Worm (Caenorhabditis elegans) whole organism, L4 larva: Measurements from ENCODE around the gene rbg-1.
"Not testable (repeated sequence)": the region's sequence is repeated elsewhere in the genome, so short reads cannot be mapped to it uniquely, and the experiment has no call there.

Experiments
- F26F4.8 ChIP-seq: fragments of 200-800 bp; sonication (Bioruptor generic); conservative IDR thresholded peaks from 2 replicates; pipeline ENCODE4 v1.3.6; 2022; ENCODE audit warnings: missing genetic modification characterization, missing compliant biosample characterization
- F37D6.2 ChIP-seq: sonication (generic microtip); optimal IDR thresholded peaks from 2 replicates; lab custom pipeline; 2016; ENCODE audit warnings: mild to moderate bottlenecking, missing genetic modification characterization, missing compliant biosample characterization
- F44E2.7 ChIP-seq: fragments of 200-800 bp; sonication (Bioruptor generic); IDR thresholded peaks from 2 replicates; pipeline ENCODE4 v2.1.2; 2022; ENCODE audit warnings: missing genetic modification characterization, missing compliant biosample characterization
- R02D3.7 ChIP-seq: fragments of 150-350 bp; sonication (generic microtip); optimal IDR thresholded peaks from 3 replicates; lab custom pipeline; 2014; ENCODE audit warnings: missing biosample characterization, missing genetic modification characterization
- T20F7.1 ChIP-seq: fragments of 200-800 bp; sonication (Bioruptor generic); optimal IDR thresholded peaks from 2 replicates; lab custom pipeline; 2018; ENCODE audit warnings: mild to moderate bottlenecking, missing genetic modification characterization, missing compliant biosample characterization
- Y48G9A.11 ChIP-seq: fragments of 200-800 bp; sonication (Bioruptor generic); IDR thresholded peaks from 2 replicates; pipeline ENCODE4 v1.3.6; 2022; ENCODE audit warnings: missing genetic modification reagents, missing genetic modification characterization, missing compliant biosample characterization
- Y5F2A.4 ChIP-seq: fragments of 200-800 bp; sonication (Bioruptor generic); optimal IDR thresholded peaks from 2 replicates; lab custom pipeline; 2018; ENCODE audit warnings: mild to moderate bottlenecking, missing genetic modification characterization, missing compliant biosample characterization
- ZK546.5 ChIP-seq, 2 experiments: sonication (generic microtip); optimal IDR thresholded peaks; 2 replicates each; lab custom pipeline; 2017; ENCODE audit warnings: missing biosample characterization in 2 of 2, missing genetic modification characterization in 2 of 2
- ceh-28 ChIP-seq: fragments of 150-350 bp; optimal IDR thresholded peaks from 2 replicates; lab custom pipeline; 2014; ENCODE audit warnings: missing biosample characterization, missing genetic modification reagents, missing genetic modification characterization
- ces-1 ChIP-seq: fragments of 150-350 bp; sonication (generic microtip); optimal IDR thresholded peaks from 4 replicates; lab custom pipeline; 2014; ENCODE audit warnings: missing biosample characterization, missing genetic modification reagents, missing genetic modification characterization
- ctbp-1 ChIP-seq: fragments of 200-800 bp; sonication (Bioruptor generic); IDR thresholded peaks from 2 replicates; pipeline ENCODE4 v1.3.6; 2022; ENCODE audit warnings: missing genetic modification reagents, missing genetic modification characterization, missing compliant biosample characterization
- daf-16 ChIP-seq, 3 experiments: sonication (generic microtip); optimal IDR thresholded peaks; 2 replicates each; lab custom pipeline; 2016 to 2017; ENCODE audit warnings: missing genetic modification characterization in 3 of 3, missing genetic modification reagents in 3 of 3, mild to moderate bottlenecking in 2 of 3, missing compliant biosample characterization in 2 of 3, missing biosample characterization in 1 of 3, moderate library complexity in 1 of 3
- daf-19 ChIP-seq: fragments of 200-800 bp; sonication (Bioruptor generic); conservative IDR thresholded peaks from 2 replicates; pipeline ENCODE4 v1.3.6; 2022; ENCODE audit warnings: missing genetic modification characterization, missing compliant biosample characterization
- dmd-6 ChIP-seq: fragments of 200-800 bp; sonication (Bioruptor generic); IDR thresholded peaks from 2 replicates; pipeline ENCODE4 v1.3.6; 2022; ENCODE audit warnings: missing genetic modification reagents, missing genetic modification characterization, missing compliant biosample characterization
- dve-1 ChIP-seq: sonication (generic microtip); optimal IDR thresholded peaks from 2 replicates; lab custom pipeline; 2017; ENCODE audit warnings: antibody characterized with exemption, mild to moderate bottlenecking, missing genetic modification characterization, missing compliant biosample characterization; ENCODE audit not compliant: insufficient read depth
- egl-27 ChIP-seq: sonication (generic microtip); optimal IDR thresholded peaks from 3 replicates; lab custom pipeline; 2017; ENCODE audit warnings: missing biosample characterization, missing genetic modification reagents, missing genetic modification characterization
- hlh-11 ChIP-seq: fragments of 200-800 bp; sonication (Bioruptor generic); optimal IDR thresholded peaks from 2 replicates; lab custom pipeline; 2018; ENCODE audit warnings: mild to moderate bottlenecking, missing genetic modification characterization, missing compliant biosample characterization
- hlh-30 ChIP-seq: sonication (generic microtip); optimal IDR thresholded peaks from 2 replicates; lab custom pipeline; 2017; ENCODE audit warnings: antibody characterized with exemption, mild to moderate bottlenecking, missing genetic modification characterization, missing compliant biosample characterization; ENCODE audit not compliant: insufficient read depth
- hmg-1.1 ChIP-seq: fragments of 200-800 bp; sonication (Bioruptor generic); IDR thresholded peaks from 2 replicates; pipeline ENCODE4 v1.3.6; 2022; ENCODE audit warnings: missing genetic modification reagents, missing genetic modification characterization, missing compliant biosample characterization
- lim-7 ChIP-seq: fragments of 200-800 bp; sonication (Bioruptor generic); IDR thresholded peaks from 2 replicates; pipeline ENCODE4 v1.3.6; 2022; ENCODE audit warnings: missing genetic modification characterization, missing compliant biosample characterization
- lin-15B ChIP-seq: fragments of 150-350 bp; sonication (generic microtip); optimal IDR thresholded peaks from 3 replicates; lab custom pipeline; 2014; ENCODE audit warnings: missing biosample characterization, missing genetic modification characterization
- lin-39 ChIP-seq: fragments of 150-350 bp; optimal IDR thresholded peaks from 2 replicates; lab custom pipeline; 2014; ENCODE audit warnings: missing biosample characterization, missing genetic modification reagents, missing genetic modification characterization
- madf-9 ChIP-seq: fragments of 200-800 bp; sonication (Bioruptor generic); conservative IDR thresholded peaks from 2 replicates; pipeline ENCODE4 v1.3.6; 2022; ENCODE audit warnings: missing genetic modification reagents, missing genetic modification characterization, missing compliant biosample characterization
- mes-2 ChIP-seq: sonication (generic microtip); optimal IDR thresholded peaks from 2 replicates; lab custom pipeline; 2016; ENCODE audit warnings: missing genotype, mild to moderate bottlenecking, missing genetic modification characterization, missing compliant biosample characterization; ENCODE audit not compliant: poor library complexity, severe bottlenecking
- mxl-3 ChIP-seq: fragments of 200-800 bp; sonication (Bioruptor generic); optimal IDR thresholded peaks from 2 replicates; lab custom pipeline; 2018; ENCODE audit warnings: mild to moderate bottlenecking, missing genetic modification characterization, missing compliant biosample characterization
- nhr-10 ChIP-seq: fragments of 150-350 bp; optimal IDR thresholded peaks from 2 replicates; lab custom pipeline; 2014; ENCODE audit warnings: missing biosample characterization, missing genetic modification characterization
- nhr-11 ChIP-seq: fragments of 150-350 bp; optimal IDR thresholded peaks from 2 replicates; lab custom pipeline; 2014; ENCODE audit warnings: missing biosample characterization, missing genetic modification characterization
- nhr-111 ChIP-seq: fragments of 200-800 bp; sonication (Bioruptor generic); optimal IDR thresholded peaks from 2 replicates; lab custom pipeline; 2018; ENCODE audit warnings: mild to moderate bottlenecking, missing genetic modification characterization, missing compliant biosample characterization
- nhr-28 ChIP-seq: fragments of 150-350 bp; optimal IDR thresholded peaks from 2 replicates; lab custom pipeline; 2014; ENCODE audit warnings: missing biosample characterization, missing genetic modification characterization
- nhr-48 ChIP-seq: sonication (generic microtip); optimal IDR thresholded peaks from 2 replicates; lab custom pipeline; 2016; ENCODE audit warnings: mild to moderate bottlenecking, missing genetic modification characterization, missing compliant biosample characterization
- nhr-6 ChIP-seq: fragments of 150-350 bp; optimal IDR thresholded peaks from 2 replicates; lab custom pipeline; 2014; ENCODE audit warnings: missing biosample characterization, missing genetic modification characterization
- pha-4 ChIP-seq, 2 experiments: fragments of 150-350 bp in 1 of 2; fragments of 200-800 bp in 1 of 2; sonication (Bioruptor generic) in 1 of 2; IDR thresholded peaks in 1 of 2; optimal IDR thresholded peaks in 1 of 2; 2 replicates each; pipeline versions ENCODE4 v1.3.6 to Lab custom; 2014 to 2022; ENCODE audit warnings: missing genetic modification characterization in 2 of 2, missing genetic modification reagents in 2 of 2, missing biosample characterization in 1 of 2, missing compliant biosample characterization in 1 of 2
- php-3 ChIP-seq: fragments of 200-800 bp; sonication (Bioruptor generic); IDR thresholded peaks from 2 replicates; pipeline ENCODE4 v1.3.6; 2022; ENCODE audit warnings: missing genetic modification reagents, missing genetic modification characterization, missing compliant biosample characterization
- pqm-1 ChIP-seq: sonication (generic microtip); optimal IDR thresholded peaks from 2 replicates; lab custom pipeline; 2017; ENCODE audit warnings: missing biosample characterization, missing genetic modification characterization
- rbr-2 ChIP-seq: sonication (generic microtip); optimal IDR thresholded peaks from 2 replicates; lab custom pipeline; 2016; ENCODE audit warnings: missing genotype, missing genetic modification characterization, missing compliant biosample characterization
- sdz-12 ChIP-seq: fragments of 200-800 bp; sonication (Bioruptor generic); optimal IDR thresholded peaks from 2 replicates; lab custom pipeline; 2018; ENCODE audit warnings: mild to moderate bottlenecking, missing genetic modification characterization, missing compliant biosample characterization
- set-16 ChIP-seq: fragments of 200-800 bp; sonication (Bioruptor generic); IDR thresholded peaks from 2 replicates; pipeline ENCODE4 v1.3.6; 2022; ENCODE audit warnings: missing genetic modification reagents, missing genetic modification characterization, missing compliant biosample characterization
- snpc-4 ChIP-seq: fragments of 150-350 bp; optimal IDR thresholded peaks from 2 replicates; lab custom pipeline; 2014; ENCODE audit warnings: missing biosample characterization, missing genetic modification characterization
- unc-130 ChIP-seq: sonication (generic microtip); optimal IDR thresholded peaks from 2 replicates; lab custom pipeline; 2016; ENCODE audit warnings: missing genetic modification reagents, missing genetic modification characterization, missing compliant biosample characterization
- zag-1 ChIP-seq: fragments of 150-350 bp; optimal IDR thresholded peaks from 2 replicates; lab custom pipeline; 2014; ENCODE audit warnings: missing biosample characterization, missing genetic modification characterization

Gene rbg-1

ce11 chrX:14965761-14966160 is 17.6 kb upstream of the rbg-1 start, which contains the start of gene F45B8.5:
TSS of gene F45B8.5 (plus strand) at chrX:14966061.
- TF ChIP-seq sdz-12 (GFP tag; lab: Kevin White, UChicago), result no peak
- TF ChIP-seq F26F4.8 (GFP tag; lab: Robert Waterston, UW), result no peak
- TF ChIP-seq madf-9 (GFP tag; lab: Robert Waterston, UW), result no peak
- TF ChIP-seq daf-19 (GFP tag; lab: Robert Waterston, UW), result no peak
- no peak for TF ChIP-seq ZK546.5 (tag; optimal IDR thresholded peaks at IDR 0.05; lab: Kevin White, UChicago)
- no peak for TF ChIP-seq pqm-1 (tag; lab: Kevin White, UChicago)
- TF ChIP-seq rbr-2 (tag; lab: Kevin White, UChicago), result no peak
- no peak for TF ChIP-seq snpc-4 (tag; lab: Kevin White, UChicago)
- TF ChIP-seq pha-4 (GFP tag; IDR thresholded peaks at IDR 0.05; lab: Robert Waterston, UW), result no peak
- TF ChIP-seq pha-4 (tag; optimal IDR thresholded peaks at IDR 0.05; lab: Kevin White, UChicago), result no peak
- TF ChIP-seq nhr-48 (tag; lab: Kevin White, UChicago), result no peak
- no peak for TF ChIP-seq nhr-11 (tag; lab: Kevin White, UChicago)
- no peak for TF ChIP-seq F44E2.7 (GFP tag; lab: Robert Waterston, UW)
- TF ChIP-seq ces-1 (GFP tag; lab: Kevin White, UChicago), result no peak
- TF ChIP-seq daf-16 (GFP tag; optimal IDR thresholded peaks at IDR 0.05; lab: Kevin White, UChicago), result no peak
- no peak for TF ChIP-seq daf-16 (tag; optimal IDR thresholded peaks at IDR 0.05; lab: Kevin White, UChicago)
- no peak for TF ChIP-seq Y5F2A.4 (GFP tag; lab: Kevin White, UChicago)
- TF ChIP-seq nhr-6 (tag; lab: Kevin White, UChicago), result no peak
- no peak for TF ChIP-seq nhr-10 (tag; lab: Kevin White, UChicago)
- no peak for TF ChIP-seq ctbp-1
- TF ChIP-seq, all 104 proteins: peak for 0

ce11 chrX:14966515-14966914 is 16.8 kb upstream of the rbg-1 start, which contains the start of gene F20D1.22:
TSS of gene F20D1.22 (plus strand) at chrX:14966815.
- TF ChIP-seq lim-7 (GFP tag; lab: Robert Waterston, UW); F37D6.2 (tag; lab: Kevin White, UChicago); egl-27 (tag; lab: Kevin White, UChicago): not testable (repeated sequence)

ce11 chrX:14969615-14970014 is 13.7 kb upstream of the rbg-1 start:
- TF ChIP-seq R02D3.7 (tag; lab: Kevin White, UChicago) (no peak), set-16 (no peak), lin-39 (tag; lab: Kevin White, UChicago) (no peak), pha-4 (GFP tag; IDR thresholded peaks at IDR 0.05; lab: Robert Waterston, UW) (no peak), pha-4 (tag; optimal IDR thresholded peaks at IDR 0.05; lab: Kevin White, UChicago) (no peak), unc-130 (GFP tag; lab: Kevin White, UChicago) (no peak), dmd-6 (peak; percentile 61), hlh-11 (tag; lab: Kevin White, UChicago) (peak; percentile 25), Y48G9A.11 (no peak)
- TF ChIP-seq, all 104 proteins: peak for 2

ce11 chrX:14970221-14970801 is 13.0 kb upstream of the rbg-1 start, which contains the start of the genes flwr-1 and tbc-1:
TSS of gene flwr-1 (minus strand) at chrX:14970271.
TSS of gene tbc-1 (plus strand) at chrX:14970751.
- peak; percentile 29 for TF ChIP-seq pqm-1 (tag; lab: Kevin White, UChicago)
- TF ChIP-seq nhr-28 (tag; lab: Kevin White, UChicago), result peak; percentile 10
- TF ChIP-seq mxl-3 (GFP tag; lab: Kevin White, UChicago), result peak; percentile 1
- TF ChIP-seq nhr-111, result no peak
- peak; percentile 35 for TF ChIP-seq ceh-28 (tag; lab: Kevin White, UChicago)
- peak; percentile 47 for TF ChIP-seq dve-1 (tag; lab: Kevin White, UChicago)
- peak; percentile 94 for TF ChIP-seq T20F7.1 (GFP tag; lab: Kevin White, UChicago)
- 0 out of 2 replicates have a peak, but pooled peaks have one; percentile 13 for TF ChIP-seq set-16
- TF ChIP-seq sdz-12 (GFP tag; lab: Kevin White, UChicago), result no peak
- TF ChIP-seq hmg-1.1 (GFP tag; lab: Robert Waterston, UW), result peak; percentile 60; the same call in 1 of the 2 replicates
- TF ChIP-seq php-3 (GFP tag; lab: Robert Waterston, UW), result no peak
- no peak for TF ChIP-seq zag-1 (tag; lab: Kevin White, UChicago)
- peak; percentile 47 for TF ChIP-seq hlh-11 (tag; lab: Kevin White, UChicago)
- peak; percentile 81 for TF ChIP-seq hlh-30
- TF ChIP-seq lin-15B (tag; lab: Kevin White, UChicago), result no peak
- no peak for TF ChIP-seq daf-16 (GFP tag; optimal IDR thresholded peaks at IDR 0.05; lab: Kevin White, UChicago)
- TF ChIP-seq daf-16 (tag; optimal IDR thresholded peaks at IDR 0.05; lab: Kevin White, UChicago), result peak; percentile 41
- peak; percentile 24 for TF ChIP-seq rbr-2 (tag; lab: Kevin White, UChicago)
- peak; percentile 51 for TF ChIP-seq mes-2
- TF ChIP-seq dmd-6, result peak; percentile 51
